Worm (Caenorhabditis elegans) whole organism, L4 larva: ENCODE measurements around the gene C46C11.4.
"Not testable (repeated sequence)": the region's sequence is repeated elsewhere in the genome, so short reads cannot be mapped to it uniquely, and the experiment has no call there.

ENCODE experiments used
- D1046.2 ChIP-seq: fragments of 200-800 bp; sonication (Bioruptor generic); IDR thresholded peaks from 2 replicates; pipeline ENCODE4 v1.3.6; 2022; ENCODE audit warnings: missing genetic modification characterization, missing compliant biosample characterization
- F49E8.2 ChIP-seq: sonication (generic microtip); optimal IDR thresholded peaks from 2 replicates; lab custom pipeline; 2016; ENCODE audit warnings: missing compliant biosample characterization, mild to moderate bottlenecking, missing genetic modification characterization, borderline replicate concordance
- T26A8.4 ChIP-seq: fragments of 200-800 bp; sonication (Bioruptor generic); IDR thresholded peaks from 2 replicates; pipeline ENCODE4 v1.3.6; 2022; ENCODE audit warnings: missing genetic modification characterization, missing compliant biosample characterization
- Y48G9A.11 ChIP-seq: fragments of 200-800 bp; sonication (Bioruptor generic); IDR thresholded peaks from 2 replicates; pipeline ENCODE4 v1.3.6; 2022; ENCODE audit warnings: missing genetic modification reagents, missing genetic modification characterization, missing compliant biosample characterization
- aha-1 ChIP-seq: fragments of 150-350 bp; peaks from one replicate; lab custom pipeline; 2014; ENCODE audit warnings: missing biosample characterization, missing genetic modification characterization
- arid-1 ChIP-seq: fragments of 200-800 bp; sonication (Bioruptor generic); conservative IDR thresholded peaks from 2 replicates; pipeline ENCODE4 v1.3.6; 2022; ENCODE audit warnings: missing genetic modification reagents, missing genetic modification characterization, missing compliant biosample characterization
- ceh-20 ChIP-seq: fragments of 200-800 bp; sonication (Bioruptor generic); IDR thresholded peaks from 2 replicates; pipeline ENCODE4 v1.3.6; 2022; ENCODE audit warnings: missing genetic modification reagents, missing genetic modification characterization, missing compliant biosample characterization
- ctbp-1 ChIP-seq: fragments of 200-800 bp; sonication (Bioruptor generic); IDR thresholded peaks from 2 replicates; pipeline ENCODE4 v1.3.6; 2022; ENCODE audit warnings: missing genetic modification reagents, missing genetic modification characterization, missing compliant biosample characterization
- daf-16 ChIP-seq, 3 experiments: sonication (generic microtip); optimal IDR thresholded peaks; 2 replicates each; lab custom pipeline; 2016 to 2017; ENCODE audit warnings: missing genetic modification characterization in 3 of 3, missing genetic modification reagents in 3 of 3, mild to moderate bottlenecking in 2 of 3, missing compliant biosample characterization in 2 of 3, missing biosample characterization in 1 of 3, moderate library complexity in 1 of 3
- egl-43 ChIP-seq: fragments of 200-800 bp; sonication (Bioruptor generic); IDR thresholded peaks from 2 replicates; pipeline ENCODE4 v1.3.6; 2022; ENCODE audit warnings: missing genetic modification reagents, missing genetic modification characterization, missing compliant biosample characterization
- hif-1 ChIP-seq, 2 experiments: sonication (generic microtip); optimal IDR thresholded peaks; 2 replicates each; lab custom pipeline; 2016 to 2017; ENCODE audit warnings: missing compliant biosample characterization in 2 of 2, missing genetic modification characterization in 2 of 2, missing genetic modification reagents in 2 of 2, missing genotype in 2 of 2, mild to moderate bottlenecking in 1 of 2
- hlh-30 ChIP-seq: sonication (generic microtip); optimal IDR thresholded peaks from 2 replicates; lab custom pipeline; 2017; ENCODE audit warnings: antibody characterized with exemption, mild to moderate bottlenecking, missing genetic modification characterization, missing compliant biosample characterization; ENCODE audit not compliant: insufficient read depth
- hmg-1.1 ChIP-seq: fragments of 200-800 bp; sonication (Bioruptor generic); IDR thresholded peaks from 2 replicates; pipeline ENCODE4 v1.3.6; 2022; ENCODE audit warnings: missing genetic modification reagents, missing genetic modification characterization, missing compliant biosample characterization
- lim-7 ChIP-seq: fragments of 200-800 bp; sonication (Bioruptor generic); IDR thresholded peaks from 2 replicates; pipeline ENCODE4 v1.3.6; 2022; ENCODE audit warnings: missing genetic modification characterization, missing compliant biosample characterization
- lin-1 ChIP-seq: fragments of 200-800 bp; sonication (Bioruptor generic); IDR thresholded peaks from 2 replicates; pipeline ENCODE4 v1.3.6; 2022; ENCODE audit warnings: missing genetic modification reagents, missing genetic modification characterization, missing compliant biosample characterization
- lin-13 ChIP-seq: fragments of 150-350 bp; optimal IDR thresholded peaks from 2 replicates; lab custom pipeline; 2014; ENCODE audit warnings: missing biosample characterization, missing genetic modification reagents, missing genetic modification characterization
- lin-29 ChIP-seq: fragments of 200-800 bp; sonication (Bioruptor generic); IDR thresholded peaks from 2 replicates; pipeline ENCODE4 v1.3.6; 2022; ENCODE audit warnings: missing genetic modification reagents, missing genetic modification characterization, missing compliant biosample characterization
- lsy-2 ChIP-seq, 2 experiments: fragments of 150-350 bp in 1 of 2; sonication (generic microtip) in 1 of 2; optimal IDR thresholded peaks; 2 replicates each; lab custom pipeline; 2014 to 2017; ENCODE audit warnings: missing biosample characterization in 2 of 2, missing genetic modification characterization in 2 of 2
- madf-5 ChIP-seq, 2 experiments: fragments of 200-800 bp; sonication (Bioruptor generic); IDR thresholded peaks; 2 replicates each; pipeline ENCODE4 v1.3.6; 2022; ENCODE audit warnings: missing compliant biosample characterization in 2 of 2, missing genetic modification characterization in 2 of 2
- madf-9 ChIP-seq: fragments of 200-800 bp; sonication (Bioruptor generic); conservative IDR thresholded peaks from 2 replicates; pipeline ENCODE4 v1.3.6; 2022; ENCODE audit warnings: missing genetic modification reagents, missing genetic modification characterization, missing compliant biosample characterization
- mdl-1 ChIP-seq, 2 experiments: fragments of 150-350 bp in 1 of 2; sonication (generic microtip) in 1 of 2; optimal IDR thresholded peaks; 2 replicates each; lab custom pipeline; 2014 to 2017; ENCODE audit warnings: missing biosample characterization in 2 of 2, missing genetic modification characterization in 2 of 2
- mdt-29 ChIP-seq: fragments of 200-800 bp; sonication (Bioruptor generic); IDR thresholded peaks from 2 replicates; pipeline ENCODE4 v1.3.6; 2022; ENCODE audit warnings: missing genetic modification reagents, missing genetic modification characterization, missing compliant biosample characterization
- mep-1 ChIP-seq: fragments of 150-350 bp; sonication (generic microtip); optimal IDR thresholded peaks from 3 replicates; lab custom pipeline; 2014; ENCODE audit warnings: missing biosample characterization, missing genetic modification characterization
- mes-2 ChIP-seq: sonication (generic microtip); optimal IDR thresholded peaks from 2 replicates; lab custom pipeline; 2016; ENCODE audit warnings: missing genotype, mild to moderate bottlenecking, missing genetic modification characterization, missing compliant biosample characterization; ENCODE audit not compliant: poor library complexity, severe bottlenecking
- mxl-3 ChIP-seq: fragments of 200-800 bp; sonication (Bioruptor generic); optimal IDR thresholded peaks from 2 replicates; lab custom pipeline; 2018; ENCODE audit warnings: mild to moderate bottlenecking, missing genetic modification characterization, missing compliant biosample characterization
- nhr-102 ChIP-seq: sonication (generic microtip); optimal IDR thresholded peaks from 2 replicates; lab custom pipeline; 2016; ENCODE audit warnings: mild to moderate bottlenecking, missing genetic modification characterization, moderate library complexity, missing compliant biosample characterization
- nhr-25 ChIP-seq: sonication (generic microtip); optimal IDR thresholded peaks from 2 replicates; lab custom pipeline; 2017; ENCODE audit warnings: missing genetic modification characterization, mild to moderate bottlenecking, missing compliant biosample characterization, antibody characterized with exemption, moderate library complexity, borderline replicate concordance; ENCODE audit not compliant: insufficient read depth
- nhr-28 ChIP-seq: fragments of 150-350 bp; optimal IDR thresholded peaks from 2 replicates; lab custom pipeline; 2014; ENCODE audit warnings: missing biosample characterization, missing genetic modification characterization
- nhr-41 ChIP-seq: fragments of 200-800 bp; sonication (Bioruptor generic); IDR thresholded peaks from 2 replicates; pipeline ENCODE4 v1.3.6; 2022; ENCODE audit warnings: missing genetic modification reagents, missing genetic modification characterization, missing compliant biosample characterization
- nhr-42 ChIP-seq: fragments of 200-800 bp; sonication (Bioruptor generic); IDR thresholded peaks from 2 replicates; pipeline ENCODE4 v1.3.6; 2022; ENCODE audit warnings: missing genetic modification characterization, missing compliant biosample characterization
- nhr-48 ChIP-seq: sonication (generic microtip); optimal IDR thresholded peaks from 2 replicates; lab custom pipeline; 2016; ENCODE audit warnings: mild to moderate bottlenecking, missing genetic modification characterization, missing compliant biosample characterization
- nhr-6 ChIP-seq: fragments of 150-350 bp; optimal IDR thresholded peaks from 2 replicates; lab custom pipeline; 2014; ENCODE audit warnings: missing biosample characterization, missing genetic modification characterization
- pha-4 ChIP-seq, 2 experiments: fragments of 150-350 bp in 1 of 2; fragments of 200-800 bp in 1 of 2; sonication (Bioruptor generic) in 1 of 2; IDR thresholded peaks in 1 of 2; optimal IDR thresholded peaks in 1 of 2; 2 replicates each; pipeline versions ENCODE4 v1.3.6 to Lab custom; 2014 to 2022; ENCODE audit warnings: missing genetic modification characterization in 2 of 2, missing genetic modification reagents in 2 of 2, missing biosample characterization in 1 of 2, missing compliant biosample characterization in 1 of 2
- php-3 ChIP-seq: fragments of 200-800 bp; sonication (Bioruptor generic); IDR thresholded peaks from 2 replicates; pipeline ENCODE4 v1.3.6; 2022; ENCODE audit warnings: missing genetic modification reagents, missing genetic modification characterization, missing compliant biosample characterization
- rbr-2 ChIP-seq: sonication (generic microtip); optimal IDR thresholded peaks from 2 replicates; lab custom pipeline; 2016; ENCODE audit warnings: missing genotype, missing genetic modification characterization, missing compliant biosample characterization
- saeg-2 ChIP-seq: fragments of 200-800 bp; sonication (Bioruptor generic); IDR thresholded peaks from 2 replicates; pipeline ENCODE4 v1.3.6; 2022; ENCODE audit warnings: missing genetic modification reagents, missing genetic modification characterization, missing compliant biosample characterization
- sdz-12 ChIP-seq: fragments of 200-800 bp; sonication (Bioruptor generic); optimal IDR thresholded peaks from 2 replicates; lab custom pipeline; 2018; ENCODE audit warnings: mild to moderate bottlenecking, missing genetic modification characterization, missing compliant biosample characterization
- set-16 ChIP-seq: fragments of 200-800 bp; sonication (Bioruptor generic); IDR thresholded peaks from 2 replicates; pipeline ENCODE4 v1.3.6; 2022; ENCODE audit warnings: missing genetic modification reagents, missing genetic modification characterization, missing compliant biosample characterization
- snpc-1.2 ChIP-seq: fragments of 200-800 bp; sonication (Bioruptor generic); IDR thresholded peaks from 2 replicates; pipeline ENCODE4 v1.3.6; 2022; ENCODE audit warnings: missing genetic modification reagents, missing genetic modification characterization, missing compliant biosample characterization
- spr-1 ChIP-seq: sonication (generic microtip); optimal IDR thresholded peaks from 2 replicates; lab custom pipeline; 2016; ENCODE audit warnings: mild to moderate bottlenecking, missing genetic modification characterization, missing compliant biosample characterization
- spr-3 ChIP-seq: fragments of 200-800 bp; sonication (Bioruptor generic); optimal IDR thresholded peaks from 2 replicates; lab custom pipeline; 2018; ENCODE audit warnings: mild to moderate bottlenecking, missing genetic modification characterization, missing compliant biosample characterization
- tra-1 ChIP-seq: fragments of 200-800 bp; sonication (Bioruptor generic); IDR thresholded peaks from 2 replicates; pipeline ENCODE4 v1.3.6; 2022; ENCODE audit warnings: missing genetic modification reagents, missing genetic modification characterization, missing compliant biosample characterization
- zfp-3 ChIP-seq: fragments of 200-800 bp; sonication (Bioruptor generic); conservative IDR thresholded peaks from 2 replicates; pipeline ENCODE4 v1.3.6; 2022; ENCODE audit warnings: missing genetic modification reagents, missing genetic modification characterization, missing compliant biosample characterization

Gene C46C11.4

ce11 chrX:4607300-4607699, 39.7 kb downstream of the C46C11.4 start:
- TF ChIP-seq lim-7 (GFP tag; lab: Robert Waterston, UW) (peak; percentile 60), ctbp-1 (GFP tag; lab: Robert Waterston, UW) (no peak), nhr-6 (tag; lab: Kevin White, UChicago) (no peak), F49E8.2 (tag; lab: Kevin White, UChicago) (no peak), hlh-30 (tag; lab: Kevin White, UChicago) (peak; percentile 15), snpc-1.2 (peak; percentile 67; the same call in 1 of the 2 replicates)
- TF ChIP-seq, all 104 proteins: peak for 3

ce11 chrX:4606389-4606880, 40.6 kb downstream of the C46C11.4 start:
- TF ChIP-seq mdt-29 (GFP tag; lab: Robert Waterston, UW) (peak; percentile 55; the same call in 1 of the 2 replicates), hif-1 (tag; optimal IDR thresholded peaks at IDR 0.05; lab: Kevin White, UChicago) (peak in 1 of 2 experiments; percentile 80), spr-3 (GFP tag; lab: Kevin White, UChicago) (peak; percentile 88), saeg-2 (GFP tag; lab: Robert Waterston, UW) (peak; percentile 92), lin-13 (GFP tag; lab: Kevin White, UChicago) (peak; percentile 22), lin-29 (peak; percentile 84), mes-2 (tag; lab: Kevin White, UChicago) (peak; percentile 55), lim-7 (GFP tag; lab: Robert Waterston, UW) (0 out of 2 replicates have a peak, but pooled peaks have one; percentile 16), madf-5 (GFP tag; IDR thresholded peaks at IDR 0.05; lab: Robert Waterston, UW) (0 out of 4 replicates have a peak, but pooled peaks of 1 of the 2 experiments have one; percentile 57), lin-1 (peak; percentile 70; the same call in 1 of the 2 replicates), php-3 (GFP tag; lab: Robert Waterston, UW) (peak; percentile 76; the same call in 1 of the 2 replicates), ctbp-1 (GFP tag; lab: Robert Waterston, UW) (peak; percentile 96), nhr-28 (peak; percentile 57), mxl-3 (GFP tag; lab: Kevin White, UChicago) (peak; percentile 93), tra-1 (peak; percentile 89), zfp-3 (GFP tag; lab: Robert Waterston, UW) (peak; percentile 76; the same call in 1 of the 2 replicates), madf-9 (GFP tag; lab: Robert Waterston, UW) (peak; percentile 86), hmg-1.1 (GFP tag; lab: Robert Waterston, UW) (peak; percentile 95), nhr-42 (GFP tag; lab: Robert Waterston, UW) (peak; percentile 91), mep-1 (peak; percentile 81), mdl-1 (tag; optimal IDR thresholded peaks at IDR 0.05; lab: Kevin White, UChicago) (peak in 1 of 2 experiments; percentile 11), egl-43 (peak; percentile 92), snpc-1.2 (peak; percentile 62; the same call in 1 of the 2 replicates), T26A8.4 (peak; percentile 93), rbr-2 (peak; percentile 76), lsy-2 (tag; optimal IDR thresholded peaks at IDR 0.05; lab: Kevin White, UChicago) (peak in 1 of 2 experiments; percentile 35), set-16 (GFP tag; lab: Robert Waterston, UW) (peak; percentile 92), nhr-25 (peak; percentile 97), nhr-6 (tag; lab: Kevin White, UChicago) (peak; percentile 56), aha-1 (peak; percentile 97), D1046.2 (peak; percentile 53; the same call in 1 of the 2 replicates), arid-1 (GFP tag; lab: Robert Waterston, UW) (peak; percentile 84), spr-1 (tag; lab: Kevin White, UChicago) (peak; percentile 24), nhr-41 (GFP tag; lab: Robert Waterston, UW) (peak; percentile 51), nhr-48 (tag; lab: Kevin White, UChicago) (peak; percentile 56), hlh-30 (tag; lab: Kevin White, UChicago) (peak; percentile 56), sdz-12 (peak; percentile 85), nhr-102 (tag; lab: Kevin White, UChicago) (peak; percentile 79), daf-16 (GFP tag; optimal IDR thresholded peaks at IDR 0.05; lab: Kevin White, UChicago) (peak in 1 of 2 experiments; percentile 92), daf-16 (tag; optimal IDR thresholded peaks at IDR 0.05; lab: Kevin White, UChicago) (peak; percentile 22), Y48G9A.11 (GFP tag; lab: Robert Waterston, UW) (0 out of 2 replicates have a peak, but pooled peaks have one; percentile 14), pha-4 (GFP tag; IDR thresholded peaks at IDR 0.05; lab: Robert Waterston, UW) (peak; percentile 94; the same call in 1 of the 2 replicates), ceh-20 (GFP tag; lab: Robert Waterston, UW) (peak; percentile 95)
- not testable (repeated sequence) for TF ChIP-seq pha-4 (tag; optimal IDR thresholded peaks at IDR 0.05; lab: Kevin White, UChicago)
